Worm (Caenorhabditis elegans): ENCODE measurements around the gene W05B2.2.

The W05B2.2 gene

DNA sequence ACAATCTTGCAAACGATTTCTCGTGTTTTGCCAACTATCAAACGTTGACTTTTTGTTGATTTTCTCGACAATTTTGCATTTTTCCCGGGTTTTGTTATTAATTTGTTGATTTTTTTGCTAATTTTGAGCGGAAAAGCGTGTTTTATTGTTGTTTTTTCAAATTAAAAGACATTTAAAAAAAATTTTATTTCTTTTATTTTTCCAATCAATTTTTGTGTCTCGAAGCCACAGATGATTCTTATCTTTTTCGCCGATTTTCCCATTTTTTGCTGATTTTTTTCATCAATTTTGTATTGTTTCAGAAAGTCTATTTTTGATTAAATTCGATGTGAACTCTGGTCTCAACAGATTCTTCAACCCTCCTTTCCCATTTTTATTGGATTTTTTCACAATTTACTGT is 31.0 kb downstream of the W05B2.2 start, which contains the start of gene rle-1:
Gene rle-1 (plus strand): TSS at position 301 of the 400 bp plus-strand sequence.
- TF ChIP-seq ztf-11 (tag; optimal IDR thresholded peaks at IDR 0.05): no peak
- no peak for TF ChIP-seq lsy-12 (tag; optimal IDR thresholded peaks at IDR 0.05)
- TF ChIP-seq skn-1 (tag; optimal IDR thresholded peaks at IDR 0.05): no peak
- TF ChIP-seq nhr-237 (tag; optimal IDR thresholded peaks at IDR 0.05): no peak
- TF ChIP-seq nhr-43 (tag; optimal IDR thresholded peaks at IDR 0.05; ENCODE audit: poor library complexity, severe bottlenecking): no peak
- TF ChIP-seq zag-1 (tag; optimal IDR thresholded peaks at IDR 0.05): no peak
- no peak for TF ChIP-seq jun-1 (tag; optimal IDR thresholded peaks at IDR 0.05)

DNA sequence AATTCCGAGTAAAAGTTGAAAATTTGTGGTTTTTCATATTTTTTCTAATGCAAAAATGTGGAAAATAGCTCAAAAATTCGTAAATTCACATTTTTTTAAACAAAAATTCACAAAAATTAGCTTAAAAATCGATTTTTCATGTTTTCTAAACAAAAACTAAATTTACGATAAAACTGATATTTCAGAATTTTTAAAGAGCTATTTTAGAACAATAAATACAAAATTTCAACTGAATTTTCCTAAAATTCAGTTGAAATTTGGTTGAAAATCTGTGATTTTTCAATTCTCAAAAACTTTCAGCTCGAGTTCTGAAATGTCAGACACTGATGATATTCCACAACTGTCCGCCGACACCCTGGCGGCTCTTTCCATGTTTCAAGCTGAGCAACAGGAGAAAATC is 33.6 kb downstream of the W05B2.2 start, which contains the start of gene M142.8:
Gene M142.8 (plus strand): TSS at position 301 of the 400 bp plus-strand sequence.
- TF ChIP-seq R02D3.7 (tag; optimal IDR thresholded peaks at IDR 0.05) (no peak), mml-1 (tag; optimal IDR thresholded peaks at IDR 0.05) (no peak), sea-2 (GFP tag; optimal IDR thresholded peaks at IDR 0.05) (no peak), nhr-12 (tag; optimal IDR thresholded peaks at IDR 0.05) (no peak), ZK546.5 (tag; optimal IDR thresholded peaks at IDR 0.05) (no peak), unc-62 (GFP tag; optimal IDR thresholded peaks at IDR 0.05) (no peak), nfya-1 (tag; optimal IDR thresholded peaks at IDR 0.05; ENCODE audit: insufficient read depth) (no peak), egl-27 (tag; optimal IDR thresholded peaks at IDR 0.05) (no peak), elt-1 (tag; optimal IDR thresholded peaks at IDR 0.05) (no peak), fkh-10 (GFP tag; optimal IDR thresholded peaks at IDR 0.05) (no peak), daf-12 (tag; optimal IDR thresholded peaks at IDR 0.05) (no peak), ceh-82 (tag; optimal IDR thresholded peaks at IDR 0.05) (no peak), aly-2 (tag; optimal IDR thresholded peaks at IDR 0.05) (no peak), zag-1 (tag; optimal IDR thresholded peaks at IDR 0.05) (no peak), mdl-1 (tag; optimal IDR thresholded peaks at IDR 0.05) (no peak), nhr-23 (tag; optimal IDR thresholded peaks at IDR 0.05) (no peak), lin-39 (tag; optimal IDR thresholded peaks at IDR 0.05) (no peak), nhr-43 (tag; optimal IDR thresholded peaks at IDR 0.05; ENCODE audit: poor library complexity, severe bottlenecking) (no peak)

DNA sequence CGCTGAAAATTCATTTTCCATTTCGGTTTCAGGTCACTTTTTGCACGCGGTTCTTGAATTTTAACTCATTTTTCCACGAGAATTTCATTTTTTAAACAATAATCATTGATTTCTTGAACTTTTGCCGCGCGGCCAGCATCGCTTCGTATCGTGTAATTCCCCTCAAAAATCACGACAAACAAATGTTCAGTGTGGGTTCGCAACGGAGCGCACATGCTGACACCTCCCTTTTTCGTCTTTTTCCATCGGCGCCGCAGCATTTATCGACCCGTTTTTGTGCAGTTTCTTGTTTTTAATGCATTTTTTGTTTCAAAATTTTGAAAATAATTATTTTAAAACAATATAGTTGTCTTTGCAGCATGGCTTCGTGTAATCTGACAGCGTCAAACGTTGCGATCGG is 36.1 kb downstream of the W05B2.2 start, which contains the start of gene M142.5:
Gene M142.5 (plus strand): TSS at position 352 of the 400 bp plus-strand sequence.
- TF ChIP-seq nfya-1 (tag; optimal IDR thresholded peaks at IDR 0.05; ENCODE audit: insufficient read depth) (peak; percentile 18), lin-15B (tag; optimal IDR thresholded peaks at IDR 0.05) (peak; percentile 73), daf-12 (tag; optimal IDR thresholded peaks at IDR 0.05) (no peak), aly-2 (tag; optimal IDR thresholded peaks at IDR 0.05) (no peak), lin-39 (tag; optimal IDR thresholded peaks at IDR 0.05) (peak; percentile 27), nhr-67 (tag; optimal IDR thresholded peaks at IDR 0.05) (no peak)

DNA sequence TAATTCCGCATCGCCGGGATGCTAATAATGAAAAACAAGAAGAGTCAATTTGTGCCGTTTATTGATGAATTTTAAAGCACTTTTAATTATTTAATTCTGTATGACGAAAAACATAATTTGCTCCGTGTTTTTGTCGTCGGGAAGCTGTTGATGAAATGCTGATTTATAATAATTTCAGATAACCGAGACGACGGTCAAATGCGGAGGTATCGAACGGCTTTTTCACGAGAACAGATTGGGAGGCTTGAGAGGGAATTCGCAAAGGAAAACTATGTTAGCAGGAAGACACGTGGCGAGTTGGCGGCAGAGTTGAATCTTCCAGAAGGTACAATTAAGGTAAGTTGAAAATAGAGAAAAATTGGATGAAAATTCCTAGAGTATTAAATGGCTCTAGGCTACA is 43.4 kb downstream of the W05B2.2 start:
- TF ChIP-seq ceh-82 (tag; optimal IDR thresholded peaks at IDR 0.05): no peak
- no peak for TF ChIP-seq ama-1 (optimal IDR thresholded peaks at IDR 0.05)
- no peak for TF ChIP-seq nhr-77 (tag; optimal IDR thresholded peaks at IDR 0.05)
- TF ChIP-seq daf-12 (tag; optimal IDR thresholded peaks at IDR 0.05): no peak
- TF ChIP-seq fkh-10 (GFP tag; optimal IDR thresholded peaks at IDR 0.05): no peak
- TF ChIP-seq lin-15B (tag; optimal IDR thresholded peaks at IDR 0.05): no peak
- no peak for TF ChIP-seq elt-3 (tag; optimal IDR thresholded peaks at IDR 0.05)

DNA sequence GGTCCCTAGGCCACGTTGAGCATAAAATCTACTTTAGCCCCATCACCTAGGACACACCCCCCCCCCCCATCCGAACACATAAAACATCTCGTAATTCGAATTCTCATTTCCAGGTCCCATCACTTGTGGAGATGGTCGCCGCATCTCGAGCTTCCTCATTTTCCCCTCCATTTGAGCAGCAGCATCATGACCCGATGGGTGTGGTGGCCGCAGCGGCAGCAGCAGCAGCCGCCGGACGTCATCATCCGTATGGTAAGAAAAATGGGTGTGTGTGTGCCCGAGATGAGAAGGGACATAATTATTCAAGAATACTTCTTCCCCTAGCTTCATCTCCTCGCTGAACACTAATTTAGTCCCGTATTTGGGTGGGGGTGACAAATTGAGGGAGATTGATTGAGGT is 45.4 kb downstream of the W05B2.2 start:
- TF ChIP-seq ZK546.5 (tag; optimal IDR thresholded peaks at IDR 0.05) (no peak), mml-1 (tag; optimal IDR thresholded peaks at IDR 0.05) (no peak), ceh-9 (tag; optimal IDR thresholded peaks at IDR 0.05) (no peak), aly-2 (tag; optimal IDR thresholded peaks at IDR 0.05) (no peak), ceh-16 (tag; optimal IDR thresholded peaks at IDR 0.05) (no peak), daf-12 (tag; optimal IDR thresholded peaks at IDR 0.05) (no peak), egl-27 (tag; optimal IDR thresholded peaks at IDR 0.05) (no peak), zag-1 (tag; optimal IDR thresholded peaks at IDR 0.05) (no peak), jun-1 (tag; optimal IDR thresholded peaks at IDR 0.05) (no peak), nhr-237 (tag; optimal IDR thresholded peaks at IDR 0.05) (no peak), ama-1 (optimal IDR thresholded peaks at IDR 0.05) (no peak), eor-1 (tag; optimal IDR thresholded peaks at IDR 0.05) (no peak), lin-15B (tag; optimal IDR thresholded peaks at IDR 0.05) (no peak), nhr-67 (tag; optimal IDR thresholded peaks at IDR 0.05) (no peak), elt-3 (tag; optimal IDR thresholded peaks at IDR 0.05) (no peak), nhr-25 (tag; optimal IDR thresholded peaks at IDR 0.05) (no peak), pha-4 (tag; optimal IDR thresholded peaks at IDR 0.05) (no peak)

Measured in whole organism, L3 larva.